Worm (Caenorhabditis elegans) whole organism, L4/young adult: Measurements from ENCODE around the gene srx-17.

Experiments
- W03F9.2 ChIP-seq: fragments of 150-350 bp; optimal IDR thresholded peaks from 2 replicates; lab custom pipeline; 2014; ENCODE audit warnings: missing biosample characterization, missing genetic modification characterization
- dao-5 ChIP-seq: sonication (generic microtip); optimal IDR thresholded peaks from 2 replicates; lab custom pipeline; 2016; ENCODE audit warnings: missing genotype, missing genetic modification characterization, moderate library complexity, missing compliant biosample characterization
- him-1 ChIP-seq: sonication (generic microtip); optimal IDR thresholded peaks from 2 replicates; lab custom pipeline; 2016; ENCODE audit warnings: missing genotype, missing genetic modification reagents, missing genetic modification characterization, missing compliant biosample characterization

The srx-17 gene

ce11 chrV:13840909-13841308 lies at the start of gene srx-17:
Gene srx-17, plus strand, starts transcription at chrV:13841209.
- TF ChIP-seq W03F9.2 (tag; lab: Kevin White, UChicago) (no peak), him-1 (tag; lab: Kevin White, UChicago) (no peak), dao-5 (tag; lab: Kevin White, UChicago) (no peak)

ce11 chrV:13794046-13794445 lies 47.0 kb upstream of the srx-17 start:
- TF ChIP-seq W03F9.2 (tag; lab: Kevin White, UChicago) (no peak), him-1 (tag; lab: Kevin White, UChicago) (no peak), dao-5 (tag; lab: Kevin White, UChicago) (no peak)

- TF ChIP-seq him-1 (tag; lab: Kevin White, UChicago), result no peak
- no peak for TF ChIP-seq dao-5 (tag; lab: Kevin White, UChicago)
Observed at ce11 chrV:13796246-13796776, 44.7 kb upstream of the srx-17 start, which contains the start of gene twk-32. Gene twk-32, plus strand, starts transcription at chrV:13796641.

ce11 chrV:13799190-13799589 lies 41.8 kb upstream of the srx-17 start:
- no peak for TF ChIP-seq W03F9.2 (tag; lab: Kevin White, UChicago)
- no peak for TF ChIP-seq him-1 (tag; lab: Kevin White, UChicago)
- TF ChIP-seq dao-5 (tag; lab: Kevin White, UChicago), result no peak

ce11 chrV:13803902-13804301 lies 37.1 kb upstream of the srx-17 start, which contains the start of gene swan-2:
Gene swan-2, minus strand, starts transcription at chrV:13804281.
- no peak for TF ChIP-seq him-1 (tag; lab: Kevin White, UChicago)
- no peak for TF ChIP-seq W03F9.2 (tag; lab: Kevin White, UChicago)
- no peak for TF ChIP-seq dao-5 (tag; lab: Kevin White, UChicago)

- no peak for TF ChIP-seq him-1 (tag; lab: Kevin White, UChicago)
- TF ChIP-seq W03F9.2 (tag; lab: Kevin White, UChicago), result no peak
- no peak for TF ChIP-seq dao-5 (tag; lab: Kevin White, UChicago)
Observed at ce11 chrV:13807232-13807631, 33.8 kb upstream of the srx-17 start, which contains the start of gene swan-1. Gene swan-1, minus strand, starts transcription at chrV:13807237.

ce11 chrV:13808462-13808867 lies 32.5 kb upstream of the srx-17 start:
- TF ChIP-seq dao-5 (tag; lab: Kevin White, UChicago) (no peak), W03F9.2 (tag; lab: Kevin White, UChicago) (no peak), him-1 (tag; lab: Kevin White, UChicago) (no peak)

- TF ChIP-seq W03F9.2 (tag; lab: Kevin White, UChicago) (no peak), him-1 (tag; lab: Kevin White, UChicago) (no peak), dao-5 (tag; lab: Kevin White, UChicago) (no peak)
Observed at ce11 chrV:13812330-13812729, 28.7 kb upstream of the srx-17 start.

- TF ChIP-seq him-1 (tag; lab: Kevin White, UChicago) (no peak), W03F9.2 (tag; lab: Kevin White, UChicago) (no peak), dao-5 (tag; lab: Kevin White, UChicago) (no peak)
Observed at ce11 chrV:13812931-13813330, 28.1 kb upstream of the srx-17 start, which contains the start of gene ceh-24. Gene ceh-24, plus strand, starts transcription at chrV:13813231.

ce11 chrV:13816877-13817276 lies 24.1 kb upstream of the srx-17 start, which contains the start of gene F55B12.2:
Gene F55B12.2, minus strand, starts transcription at chrV:13816977.
- TF ChIP-seq dao-5 (tag; lab: Kevin White, UChicago), result no peak
- TF ChIP-seq W03F9.2 (tag; lab: Kevin White, UChicago), result no peak
- no peak for TF ChIP-seq him-1 (tag; lab: Kevin White, UChicago)

ce11 chrV:13818824-13819408 lies 22.1 kb upstream of the srx-17 start, which contains the start of gene sel-10:
Gene sel-10, plus strand, starts transcription at chrV:13819361.
- TF ChIP-seq W03F9.2 (tag; lab: Kevin White, UChicago) (peak; percentile 44), him-1 (tag; lab: Kevin White, UChicago) (no peak)

- no peak for TF ChIP-seq dao-5 (tag; lab: Kevin White, UChicago)
- no peak for TF ChIP-seq W03F9.2 (tag; lab: Kevin White, UChicago)
- no peak for TF ChIP-seq him-1 (tag; lab: Kevin White, UChicago)
Observed at ce11 chrV:13822752-13823151, 18.3 kb upstream of the srx-17 start, which contains the start of gene hpo-31. Gene hpo-31, plus strand, starts transcription at chrV:13823052.

- TF ChIP-seq him-1 (tag; lab: Kevin White, UChicago), result no peak
- TF ChIP-seq dao-5 (tag; lab: Kevin White, UChicago), result no peak
- no peak for TF ChIP-seq W03F9.2 (tag; lab: Kevin White, UChicago)
Observed at ce11 chrV:13827920-13828319, 13.1 kb upstream of the srx-17 start, which contains the start of gene nrf-5. Gene nrf-5, plus strand, starts transcription at chrV:13828267.

ce11 chrV:13830813-13831212 lies 10.2 kb upstream of the srx-17 start, which contains the start of gene str-165:
Gene str-165, plus strand, starts transcription at chrV:13831113.
- no peak for TF ChIP-seq W03F9.2 (tag; lab: Kevin White, UChicago)
- TF ChIP-seq dao-5 (tag; lab: Kevin White, UChicago), result no peak
- no peak for TF ChIP-seq him-1 (tag; lab: Kevin White, UChicago)
